Worm (Caenorhabditis elegans): ENCODE results near the gene R10E9.2.

DNA sequence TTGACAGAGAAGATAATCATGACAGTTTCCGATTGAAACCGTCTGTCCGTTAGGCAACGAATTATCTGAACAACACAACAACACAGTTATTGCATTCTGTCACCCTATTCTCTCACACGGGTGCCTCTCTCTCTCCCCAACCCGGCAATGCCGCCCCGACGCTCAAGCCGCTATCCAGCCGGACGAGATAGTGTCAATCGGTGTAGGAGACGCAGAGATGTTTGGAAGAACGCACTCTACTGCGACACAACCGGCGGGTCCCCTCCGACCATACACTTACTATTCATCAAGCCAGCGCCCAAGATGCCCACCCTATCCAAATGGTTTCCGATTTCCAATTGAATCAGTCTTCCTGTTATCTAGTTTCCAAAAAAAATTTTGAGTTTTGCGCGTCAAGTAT lies 46.0 kb upstream of the R10E9.2 start:
- TF ChIP-seq ztf-4 (tag; optimal IDR thresholded peaks at IDR 0.05) (no peak), snpc-4 (tag; optimal IDR thresholded peaks at IDR 0.05) (no peak), nhr-25 (tag; optimal IDR thresholded peaks at IDR 0.05) (peak; percentile 7), mdl-1 (tag; optimal IDR thresholded peaks at IDR 0.05) (no peak), egl-27 (tag; optimal IDR thresholded peaks at IDR 0.05) (peak; percentile 13), lin-13 (GFP tag; optimal IDR thresholded peaks at IDR 0.05) (no peak), aly-2 (tag; optimal IDR thresholded peaks at IDR 0.05) (no peak), R02D3.7 (tag; optimal IDR thresholded peaks at IDR 0.05) (no peak), ceh-82 (tag; optimal IDR thresholded peaks at IDR 0.05) (no peak), unc-62 (GFP tag; optimal IDR thresholded peaks at IDR 0.05) (no peak), fos-1 (tag; optimal IDR thresholded peaks at IDR 0.05) (peak; percentile 7)

Measured in whole organism, L2 larva.